Fruit fly (Drosophila melanogaster) whole organism, embryonic: ENCODE results near the gene kibra.
A peak's percentile ranks its signal among the peaks of the same experiment; 100 is the strongest.

Experiments
- ATbp ChIP-seq: fragments of 200-800 bp; sonication (Bioruptor generic); optimal IDR thresholded peaks from 2 replicates; lab custom pipeline; 2017; ENCODE audit warnings: missing biosample characterization, mild to moderate bottlenecking, missing genetic modification characterization, missing genetic modification reagents
- CG11093 ChIP-seq: fragments of 200-800 bp; sonication (Bioruptor generic); IDR thresholded peaks from 3 replicates; pipeline ENCODE4 v1.3.6; 2022; ENCODE audit warnings: missing biosample characterization, missing genetic modification characterization
- CG11456 ChIP-seq: fragments of 200-800 bp; sonication (Bioruptor generic); IDR thresholded peaks from 3 replicates; pipeline ENCODE4 v1.3.6; 2022; ENCODE audit warnings: missing biosample characterization, missing genetic modification characterization
- CG13624 ChIP-seq: fragments of 200-800 bp; sonication (Bioruptor generic); optimal IDR thresholded peaks from 2 replicates; lab custom pipeline; 2016; ENCODE audit warnings: missing biosample characterization, missing genetic modification characterization
- CG13894 ChIP-seq: fragments of 200-800 bp; sonication (Bioruptor generic); optimal IDR thresholded peaks from 3 replicates; lab custom pipeline; 2018; ENCODE audit warnings: missing biosample characterization, mild to moderate bottlenecking, missing genetic modification characterization, moderate library complexity
- CG15601 ChIP-seq: fragments of 200-800 bp; sonication (Bioruptor generic); optimal IDR thresholded peaks from 3 replicates; lab custom pipeline; 2019; ENCODE audit warnings: missing biosample characterization, mild to moderate bottlenecking, missing genetic modification characterization, moderate library complexity
- CG17802 ChIP-seq: fragments of 200-800 bp; sonication (Bioruptor generic); optimal IDR thresholded peaks from 2 replicates; lab custom pipeline; 2018; ENCODE audit warnings: missing biosample characterization, mild to moderate bottlenecking, missing genetic modification characterization, moderate library complexity
- CG18011 ChIP-seq: fragments of 200-800 bp; sonication (Bioruptor generic); optimal IDR thresholded peaks from 2 replicates; lab custom pipeline; 2017; ENCODE audit warnings: missing biosample characterization, missing genetic modification characterization, mild to moderate bottlenecking, moderate library complexity, missing genotype
- CG31224 ChIP-seq: fragments of 200-800 bp; sonication (Bioruptor generic); IDR thresholded peaks from 2 replicates; pipeline ENCODE4 v1.3.6; 2022; ENCODE audit warnings: missing biosample characterization, missing genetic modification characterization
- CG32532 ChIP-seq: fragments of 200-800 bp; sonication (Bioruptor generic); IDR thresholded peaks from 2 replicates; pipeline ENCODE4 v1.3.6; 2022; ENCODE audit warnings: missing biosample characterization, missing genetic modification characterization
- CG4730 ChIP-seq: fragments of 200-800 bp; sonication (Bioruptor generic); IDR thresholded peaks from 2 replicates; pipeline ENCODE4 v1.3.6; 2022; ENCODE audit warnings: missing biosample characterization, missing genetic modification characterization
- CG5180 ChIP-seq: fragments of 200-800 bp; sonication (Bioruptor generic); optimal IDR thresholded peaks from 3 replicates; lab custom pipeline; 2017; ENCODE audit warnings: missing biosample characterization, missing genetic modification characterization, mild to moderate bottlenecking, moderate library complexity, missing genetic modification reagents
- CG5953 ChIP-seq: fragments of 200-800 bp; sonication (Bioruptor generic); IDR thresholded peaks from 2 replicates; pipeline ENCODE4 v1.3.6; 2022; ENCODE audit warnings: missing biosample characterization, missing genetic modification characterization
- CG6791 ChIP-seq: fragments of 200-800 bp; sonication (Bioruptor generic); IDR thresholded peaks from 3 replicates; pipeline ENCODE4 v1.3.6; 2022; ENCODE audit warnings: missing biosample characterization, missing genetic modification characterization; ENCODE audit not compliant: partially characterized antibody
- CG7786 ChIP-seq: fragments of 200-800 bp; sonication (Bioruptor generic); optimal IDR thresholded peaks from 2 replicates; lab custom pipeline; 2016; ENCODE audit warnings: missing biosample characterization, missing genetic modification characterization
- CG7839 ChIP-seq: fragments of 200-800 bp; sonication (Bioruptor generic); optimal IDR thresholded peaks from 3 replicates; lab custom pipeline; 2018; ENCODE audit warnings: missing biosample characterization, mild to moderate bottlenecking, missing genetic modification characterization, moderate library complexity
- CG8478 ChIP-seq: fragments of >200 bp; optimal IDR thresholded peaks from 2 replicates; lab custom pipeline; 2018
- CG8924 ChIP-seq: fragments of 200-800 bp; optimal IDR thresholded peaks from 3 replicates; lab custom pipeline; 2019; ENCODE audit warnings: missing biosample characterization, mild to moderate bottlenecking, missing genetic modification characterization, moderate library complexity
- CG8944 ChIP-seq: fragments of 200-800 bp; sonication (Bioruptor generic); optimal IDR thresholded peaks from 3 replicates; lab custom pipeline; 2016; ENCODE audit warnings: missing biosample characterization, missing genetic modification characterization
- D19B ChIP-seq: fragments of 200-800 bp; sonication (Bioruptor generic); optimal IDR thresholded peaks from 2 replicates; lab custom pipeline; 2017; ENCODE audit warnings: missing biosample characterization, mild to moderate bottlenecking, missing genetic modification characterization
- Dad ChIP-seq: fragments of 200-800 bp; sonication (Bioruptor generic); optimal IDR thresholded peaks from 3 replicates; lab custom pipeline; 2016; ENCODE audit warnings: missing biosample characterization, missing genetic modification characterization
- Deaf1 ChIP-seq: fragments of 200-800 bp; optimal IDR thresholded peaks from 3 replicates; lab custom pipeline; 2019; ENCODE audit warnings: missing biosample characterization, mild to moderate bottlenecking, missing genetic modification characterization, moderate library complexity
- H2.0 ChIP-seq: fragments of 200-800 bp; sonication (Bioruptor generic); IDR thresholded peaks from 2 replicates; pipeline ENCODE4 v1.3.6; 2022; ENCODE audit warnings: missing biosample characterization, missing genetic modification characterization
- Hsf ChIP-seq: fragments of 200-800 bp; sonication (Bioruptor generic); optimal IDR thresholded peaks from 3 replicates; lab custom pipeline; 2016; ENCODE audit warnings: missing biosample characterization, missing genetic modification characterization
- NC2α ChIP-seq: fragments of 200-800 bp; sonication (Bioruptor generic); optimal IDR thresholded peaks from 2 replicates; lab custom pipeline; 2016; ENCODE audit warnings: missing biosample characterization, missing genetic modification characterization
- NK7.1 ChIP-seq: fragments of 200-800 bp; sonication (Bioruptor generic); optimal IDR thresholded peaks from 3 replicates; lab custom pipeline; 2016; ENCODE audit warnings: missing biosample characterization, missing genetic modification characterization
- Nf-YB ChIP-seq: fragments of 200-800 bp; sonication (Bioruptor generic); optimal IDR thresholded peaks from 3 replicates; lab custom pipeline; 2019; ENCODE audit warnings: missing biosample characterization, mild to moderate bottlenecking, missing genetic modification characterization, moderate library complexity
- Nf-YC ChIP-seq: fragments of 200-800 bp; optimal IDR thresholded peaks from 3 replicates; lab custom pipeline; 2019; ENCODE audit warnings: missing biosample characterization, mild to moderate bottlenecking, missing genetic modification characterization, moderate library complexity
- NfI ChIP-seq: fragments of 200-800 bp; sonication (Bioruptor generic); optimal IDR thresholded peaks from 3 replicates; lab custom pipeline; 2018; ENCODE audit warnings: missing biosample characterization, mild to moderate bottlenecking, missing genetic modification characterization, moderate library complexity
- Oaz ChIP-seq: fragments of 200-800 bp; sonication (Bioruptor generic); IDR thresholded peaks from 2 replicates; pipeline ENCODE4 v1.3.6; 2022; ENCODE audit warnings: missing biosample characterization, missing genetic modification characterization
- Pdp1 ChIP-seq, 2 experiments: fragments of 200-800 bp; sonication (Bioruptor generic); optimal IDR thresholded peaks; 3 replicates each; lab custom pipeline; 2016; ENCODE audit warnings: missing biosample characterization in 2 of 2, missing genetic modification characterization in 2 of 2, mild to moderate bottlenecking in 1 of 2, moderate library complexity in 1 of 2
- Sox102F ChIP-seq: fragments of 200-800 bp; sonication (Bioruptor generic); optimal IDR thresholded peaks from 2 replicates; lab custom pipeline; 2018; ENCODE audit warnings: missing biosample characterization, mild to moderate bottlenecking, missing genetic modification characterization, moderate library complexity
- bab2 ChIP-seq: fragments of 200-800 bp; sonication (Bioruptor generic); optimal IDR thresholded peaks from 2 replicates; lab custom pipeline; 2016; ENCODE audit warnings: missing biosample characterization, missing genetic modification characterization
- cas ChIP-seq: fragments of 200-800 bp; sonication (Bioruptor generic); IDR thresholded peaks from 2 replicates; pipeline ENCODE4 v1.3.6; 2022; ENCODE audit warnings: missing biosample characterization, missing genetic modification characterization
- da ChIP-seq: fragments of 200-800 bp; sonication (Bioruptor generic); optimal IDR thresholded peaks from 2 replicates; lab custom pipeline; 2016; ENCODE audit warnings: missing biosample characterization, missing genetic modification characterization
- disco-r ChIP-seq: fragments of 200-800 bp; sonication (Bioruptor generic); optimal IDR thresholded peaks from 2 replicates; lab custom pipeline; 2016; ENCODE audit warnings: missing biosample characterization, missing genetic modification characterization
- fru ChIP-seq: fragments of >200 bp; optimal IDR thresholded peaks from 2 replicates; lab custom pipeline; 2017
- ftz-f1 ChIP-seq: fragments of 200-800 bp; sonication (Bioruptor generic); optimal IDR thresholded peaks from 2 replicates; lab custom pipeline; 2016; ENCODE audit warnings: missing biosample characterization, missing genetic modification characterization
- hth ChIP-seq: fragments of >200 bp; optimal IDR thresholded peaks from 2 replicates; lab custom pipeline; 2017; ENCODE audit warnings: inconsistent platforms
- maf-S ChIP-seq: fragments of 200-800 bp; sonication (Bioruptor generic); optimal IDR thresholded peaks from 2 replicates; lab custom pipeline; 2016; ENCODE audit warnings: missing biosample characterization, missing genetic modification characterization
- nau ChIP-seq: fragments of 200-800 bp; sonication (Bioruptor generic); optimal IDR thresholded peaks from 3 replicates; lab custom pipeline; 2017; ENCODE audit warnings: missing biosample characterization, mild to moderate bottlenecking, missing genetic modification characterization, missing genetic modification reagents
- nerfin-2 ChIP-seq: fragments of 200-800 bp; sonication (Bioruptor generic); IDR thresholded peaks from 2 replicates; pipeline ENCODE4 v1.3.6; 2022; ENCODE audit warnings: missing biosample characterization, missing genetic modification characterization; ENCODE audit not compliant: partially characterized antibody
- pan ChIP-seq, 4 experiments: fragments of >200 bp in 3 of 4; fragments of 200-800 bp in 1 of 4; sonication (Bioruptor generic) in 1 of 4; optimal IDR thresholded peaks in 3 of 4; IDR thresholded peaks in 1 of 4; 2 replicates each; pipeline versions ENCODE4 v1.3.6 to Lab custom; 2017 to 2022; ENCODE audit warnings: missing biosample characterization in 2 of 4, missing genetic modification characterization in 2 of 4, mixed read lengths in 1 of 4
- pnt ChIP-seq: fragments of 200-800 bp; sonication (Bioruptor generic); optimal IDR thresholded peaks from 3 replicates; lab custom pipeline; 2016; ENCODE audit warnings: missing biosample characterization, missing genetic modification characterization
- pum ChIP-seq: fragments of 200-800 bp; sonication (Bioruptor generic); optimal IDR thresholded peaks from 2 replicates; lab custom pipeline; 2016; ENCODE audit warnings: missing biosample characterization, missing genetic modification characterization
- sima ChIP-seq: fragments of 200-800 bp; sonication (Bioruptor generic); optimal IDR thresholded peaks from 2 replicates; lab custom pipeline; 2016; ENCODE audit warnings: missing biosample characterization, missing genetic modification characterization
- stc ChIP-seq: fragments of 200-800 bp; sonication (Bioruptor generic); IDR thresholded peaks from 2 replicates; pipeline ENCODE4 v1.3.6; 2022; ENCODE audit warnings: missing biosample characterization, missing genetic modification characterization
- yki ChIP-seq: fragments of >200 bp; optimal IDR thresholded peaks from 3 replicates; lab custom pipeline; 2018
- zfh1 ChIP-seq: fragments of 200-800 bp; sonication (Bioruptor generic); IDR thresholded peaks from 3 replicates; pipeline ENCODE4 v1.3.6; 2022; ENCODE audit warnings: missing biosample characterization, missing genetic modification characterization

The kibra gene

dm6 chr3R:14721942-14722939 is 1.8 kb downstream of the kibra start (continued):
- TF ChIP-seq Hsf (GFP tag; lab: Kevin White, UChicago) (peak; percentile 73), CG6791 (GFP tag; lab: Robert Waterston, UW) (no peak), CG7839 (tag; lab: Kevin White, UChicago) (peak; percentile 69), stc (peak; percentile 71), hth (no peak), nau (GFP tag; lab: Kevin White, UChicago) (peak; percentile 78), CG7786 (GFP tag; lab: Kevin White, UChicago) (peak; percentile 59), CG18011 (GFP tag; lab: Kevin White, UChicago) (peak; percentile 35), pan (optimal IDR thresholded peaks at IDR 0.05; lab: Kevin White, UChicago) (no peak), pan (GFP tag; optimal IDR thresholded peaks at IDR 0.05 in 1 of 2, IDR thresholded peaks at IDR 0.05 in 1 of 2) (peak in 1 of 2 experiments; percentile 80), CG5953 (no peak), CG8944 (GFP tag; lab: Kevin White, UChicago) (peak; percentile 57), CG17802 (peak; percentile 38), NK7.1 (GFP tag; lab: Kevin White, UChicago) (peak; percentile 44), CG4730 (GFP tag; lab: Robert Waterston, UW) (peak; percentile 53; the same call in 1 of the 2 replicates), CG32532 (peak; percentile 59), cas (no peak), CG15601 (tag; lab: Kevin White, UChicago) (peak; percentile 46), Sox102F (GFP tag; lab: Kevin White, UChicago) (peak; percentile 84), nerfin-2 (GFP tag; lab: Robert Waterston, UW) (no peak), sima (GFP tag; lab: Kevin White, UChicago) (no peak), H2.0 (peak; percentile 69), CG11456 (GFP tag; lab: Robert Waterston, UW) (no peak), CG8924 (peak; percentile 70), da (GFP tag; lab: Kevin White, UChicago) (no peak), ATbp (GFP tag; lab: Kevin White, UChicago) (peak; percentile 60), Deaf1 (tag; lab: Kevin White, UChicago) (peak; percentile 12), yki (peak; percentile 21), D19B (peak; percentile 39), pnt (GFP tag; lab: Kevin White, UChicago) (peak; percentile 59), pum (peak; percentile 64), CG5180 (GFP tag; lab: Kevin White, UChicago) (no peak), Nf-YB (GFP tag; lab: Kevin White, UChicago) (peak; percentile 30), CG13624 (GFP tag; lab: Kevin White, UChicago) (peak; percentile 72), disco-r (GFP tag; lab: Kevin White, UChicago) (peak; percentile 71), bab2 (GFP tag; lab: Kevin White, UChicago) (peak; percentile 76), Nf-YC (tag; lab: Kevin White, UChicago) (peak; percentile 20), CG8478 (lab: Kevin White, UChicago) (no peak), Oaz (GFP tag; lab: Robert Waterston, UW) (no peak), ftz-f1 (no peak), zfh1 (GFP tag; lab: Robert Waterston, UW) (peak; percentile 67), CG13894 (no peak), CG31224 (GFP tag; lab: Robert Waterston, UW) (peak; percentile 60), Pdp1 (GFP tag; optimal IDR thresholded peaks at IDR 0.05; lab: Kevin White, UChicago) (peak; percentile 51 to 70), NC2α (GFP tag; lab: Kevin White, UChicago) (no peak), NfI (peak; percentile 59), CG11093 (GFP tag; lab: Robert Waterston, UW) (peak; percentile 65; the same call in 1 of the 3 replicates), fru (lab: Kevin White, UChicago) (no peak), maf-S (peak; percentile 70), Dad (GFP tag; lab: Kevin White, UChicago) (peak; percentile 73)
